Worm (Caenorhabditis elegans): ENCODE measurements around the gene C17B7.14.
"Not testable (repeated sequence)": the region's sequence is repeated elsewhere in the genome, so short reads cannot be mapped to it uniquely, and the experiment has no call there.

The C17B7.14 gene

DNA sequence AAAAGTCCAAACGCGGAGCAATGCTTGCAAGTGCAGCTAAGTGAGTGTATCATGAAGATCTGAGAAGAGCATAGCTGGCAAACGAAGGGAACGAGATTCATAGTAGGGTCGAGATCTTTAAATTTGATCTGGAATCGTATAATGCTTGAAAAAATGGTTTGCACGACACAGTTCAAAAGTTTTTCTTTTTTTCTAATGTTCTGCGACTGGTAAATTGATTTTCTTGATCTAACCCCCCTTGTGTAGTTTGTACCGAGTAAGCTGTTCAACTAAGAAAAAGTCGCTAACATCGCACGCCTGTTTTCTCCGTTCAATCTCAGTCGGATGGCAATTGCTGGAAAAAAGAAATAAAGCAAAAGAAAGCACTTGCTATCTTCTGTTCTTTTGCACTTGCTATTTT is at the start of gene C17B7.14:
Gene C17B7.14, minus strand, starts transcription at position 101 of the 400 bp plus-strand sequence.
- TF ChIP-seq tab-1 (GFP tag; IDR thresholded peaks at IDR 0.05) (no peak), ref-1 (GFP tag; conservative IDR thresholded peaks at IDR 0.05) (no peak), ztf-29 (GFP tag; IDR thresholded peaks at IDR 0.05) (no peak), T22C8.4 (GFP tag; IDR thresholded peaks at IDR 0.05) (no peak), flt-1 (GFP tag; IDR thresholded peaks at IDR 0.05) (no peak), med-1 (GFP tag; optimal IDR thresholded peaks at IDR 0.05; ENCODE audit: insufficient read depth) (no peak), cog-1 (tag; optimal IDR thresholded peaks at IDR 0.05) (no peak), ztf-23 (GFP tag; IDR thresholded peaks at IDR 0.05) (no peak), klf-2 (GFP tag; conservative IDR thresholded peaks at IDR 0.05) (no peak)

DNA sequence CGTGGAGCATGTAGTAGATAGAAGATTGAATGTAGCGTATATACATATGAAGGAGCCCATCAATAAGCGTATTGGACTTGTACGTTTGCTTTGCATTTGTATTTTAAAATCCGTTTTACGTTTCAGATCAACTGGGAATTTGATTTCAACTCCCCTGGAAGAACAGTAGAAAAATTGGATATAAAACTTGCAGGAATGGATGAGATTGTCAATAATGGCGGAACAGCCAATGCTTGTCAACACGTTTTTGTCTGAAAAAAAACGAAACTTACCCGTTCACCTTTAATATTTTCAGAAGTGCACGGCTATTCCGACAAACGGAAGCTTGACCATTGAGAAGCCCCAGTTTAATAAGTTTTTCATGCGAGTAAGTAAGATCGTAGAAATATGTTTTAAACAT is 47.4 kb upstream of the C17B7.14 start, which contains the start of gene C04E12.2:
Gene C04E12.2, plus strand, starts transcription at position 301 of the 400 bp plus-strand sequence.
- not testable (repeated sequence) for TF ChIP-seq cog-1 (tag; optimal IDR thresholded peaks at IDR 0.05); ztf-23 (GFP tag; IDR thresholded peaks at IDR 0.05); ztf-29 (GFP tag; IDR thresholded peaks at IDR 0.05)

DNA sequence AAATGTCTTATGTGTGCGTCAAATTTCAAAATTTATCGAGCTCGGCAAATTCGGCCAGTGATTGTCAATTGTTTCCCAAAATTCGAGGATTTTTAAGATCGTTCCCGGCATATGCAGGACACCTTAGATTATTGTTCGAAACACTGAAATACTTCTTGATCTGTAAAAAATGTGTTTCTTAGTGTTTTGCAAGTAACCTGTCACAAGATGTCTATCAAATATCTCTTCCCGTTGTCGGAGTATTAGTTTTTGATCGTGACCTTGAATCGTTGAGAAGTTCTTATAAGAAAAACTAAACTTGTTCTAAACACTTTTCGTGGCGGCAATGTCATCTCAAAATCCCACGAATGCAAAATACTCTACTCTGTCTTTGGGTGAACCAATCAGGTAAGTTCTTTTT is 42.1 kb upstream of the C17B7.14 start, which contains the start of gene C04E12.4:
Gene C04E12.4, plus strand, starts transcription at position 301 of the 400 bp plus-strand sequence.
- TF ChIP-seq tab-1 (GFP tag; IDR thresholded peaks at IDR 0.05) (no peak), cog-1 (tag; optimal IDR thresholded peaks at IDR 0.05) (no peak), ztf-29 (GFP tag; IDR thresholded peaks at IDR 0.05) (no peak), med-1 (GFP tag; optimal IDR thresholded peaks at IDR 0.05; ENCODE audit: insufficient read depth) (no peak), klf-2 (GFP tag; conservative IDR thresholded peaks at IDR 0.05) (no peak), ztf-23 (GFP tag; IDR thresholded peaks at IDR 0.05) (no peak), T22C8.4 (GFP tag; IDR thresholded peaks at IDR 0.05) (no peak)

DNA sequence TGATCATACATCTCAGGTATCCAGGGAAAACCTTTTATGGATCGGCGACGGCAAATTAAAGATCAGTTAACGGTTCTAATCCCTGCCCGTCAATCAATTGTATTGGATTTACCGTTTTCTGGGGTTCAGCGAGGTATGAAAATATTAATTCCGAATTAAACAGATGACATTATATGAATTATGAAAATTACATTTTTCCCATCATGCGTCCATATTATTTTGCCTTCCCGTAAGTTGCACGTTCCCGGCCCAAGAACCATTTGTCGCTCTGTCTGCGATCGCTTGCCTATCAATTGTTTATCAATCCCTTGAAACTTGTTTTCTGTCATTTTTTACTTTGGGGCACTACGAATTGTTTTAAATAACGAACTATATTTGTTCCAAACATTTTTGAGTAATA is 41.3 kb upstream of the C17B7.14 start:
- TF ChIP-seq flt-1 (GFP tag; IDR thresholded peaks at IDR 0.05) (no peak), T22C8.4 (GFP tag; IDR thresholded peaks at IDR 0.05) (no peak), klf-2 (GFP tag; conservative IDR thresholded peaks at IDR 0.05) (no peak), med-1 (GFP tag; optimal IDR thresholded peaks at IDR 0.05; ENCODE audit: insufficient read depth) (no peak), tab-1 (GFP tag; IDR thresholded peaks at IDR 0.05) (no peak), ztf-29 (GFP tag; IDR thresholded peaks at IDR 0.05) (no peak), ztf-23 (GFP tag; IDR thresholded peaks at IDR 0.05) (no peak), cog-1 (tag; optimal IDR thresholded peaks at IDR 0.05) (no peak), ref-1 (GFP tag; conservative IDR thresholded peaks at IDR 0.05) (no peak)

DNA sequence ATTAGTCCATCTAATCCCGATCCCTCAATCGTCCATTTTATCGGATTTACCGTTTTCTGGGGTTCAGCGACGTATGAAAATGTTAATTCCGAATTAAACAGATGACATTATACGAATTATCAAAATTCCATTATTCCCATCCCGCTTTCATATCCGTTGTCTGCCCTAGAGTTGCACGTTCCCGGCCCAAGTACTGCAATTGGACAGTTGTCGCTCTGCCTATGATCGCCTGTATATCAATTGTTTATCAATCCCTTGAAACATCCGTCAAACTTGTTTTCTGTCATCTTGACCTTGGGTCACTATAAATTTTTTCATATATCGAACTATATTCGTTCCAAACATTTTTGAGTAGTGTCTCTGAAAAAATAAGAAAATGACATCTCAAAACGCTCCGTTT is 37.9 kb upstream of the C17B7.14 start, which contains the start of gene C04E12.5:
Gene C04E12.5, plus strand, starts transcription at position 301 of the 400 bp plus-strand sequence.
- TF ChIP-seq cog-1 (tag; optimal IDR thresholded peaks at IDR 0.05) = no peak
- no peak for TF ChIP-seq ztf-23 (GFP tag; IDR thresholded peaks at IDR 0.05)
- TF ChIP-seq ref-1 (GFP tag; conservative IDR thresholded peaks at IDR 0.05) = no peak
- no peak for TF ChIP-seq med-1 (GFP tag; optimal IDR thresholded peaks at IDR 0.05; ENCODE audit: insufficient read depth)
- TF ChIP-seq klf-2 (GFP tag; conservative IDR thresholded peaks at IDR 0.05) = no peak
- no peak for TF ChIP-seq ztf-29 (GFP tag; IDR thresholded peaks at IDR 0.05)
- TF ChIP-seq flt-1 (GFP tag; IDR thresholded peaks at IDR 0.05) = no peak
- no peak for TF ChIP-seq tab-1 (GFP tag; IDR thresholded peaks at IDR 0.05)

DNA sequence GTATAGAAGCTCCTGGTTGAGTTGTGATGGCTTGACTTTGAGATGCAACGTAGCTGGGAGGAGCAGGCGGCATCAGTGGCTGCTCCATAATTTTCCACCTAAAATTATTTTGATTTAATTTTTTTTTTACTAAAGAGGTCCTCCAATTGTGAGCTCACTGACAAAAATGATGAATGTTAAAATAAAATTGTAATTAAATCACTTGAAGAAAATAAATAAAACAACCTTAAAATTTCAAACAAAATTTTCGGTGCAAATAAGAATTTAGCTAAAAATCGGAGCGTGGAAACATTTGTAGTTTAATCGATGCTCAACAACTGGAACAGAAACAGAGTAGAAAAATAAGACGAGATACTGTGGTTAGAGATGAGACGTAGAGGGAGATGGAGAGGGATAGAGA is 36.8 kb upstream of the C17B7.14 start, which contains the start of gene scrm-3:
Gene scrm-3, minus strand, starts transcription at position 101 of the 400 bp plus-strand sequence.
- no peak for TF ChIP-seq klf-2 (GFP tag; conservative IDR thresholded peaks at IDR 0.05)
- no peak for TF ChIP-seq ztf-23 (GFP tag; IDR thresholded peaks at IDR 0.05)
- no peak for TF ChIP-seq ztf-29 (GFP tag; IDR thresholded peaks at IDR 0.05)
- no peak for TF ChIP-seq cog-1 (tag; optimal IDR thresholded peaks at IDR 0.05)
- no peak for TF ChIP-seq ref-1 (GFP tag; conservative IDR thresholded peaks at IDR 0.05)
- no peak for TF ChIP-seq flt-1 (GFP tag; IDR thresholded peaks at IDR 0.05)
- TF ChIP-seq med-1 (GFP tag; optimal IDR thresholded peaks at IDR 0.05; ENCODE audit: insufficient read depth) = no peak
- no peak for TF ChIP-seq T22C8.4 (GFP tag; IDR thresholded peaks at IDR 0.05)
- TF ChIP-seq tab-1 (GFP tag; IDR thresholded peaks at IDR 0.05) = no peak

DNA sequence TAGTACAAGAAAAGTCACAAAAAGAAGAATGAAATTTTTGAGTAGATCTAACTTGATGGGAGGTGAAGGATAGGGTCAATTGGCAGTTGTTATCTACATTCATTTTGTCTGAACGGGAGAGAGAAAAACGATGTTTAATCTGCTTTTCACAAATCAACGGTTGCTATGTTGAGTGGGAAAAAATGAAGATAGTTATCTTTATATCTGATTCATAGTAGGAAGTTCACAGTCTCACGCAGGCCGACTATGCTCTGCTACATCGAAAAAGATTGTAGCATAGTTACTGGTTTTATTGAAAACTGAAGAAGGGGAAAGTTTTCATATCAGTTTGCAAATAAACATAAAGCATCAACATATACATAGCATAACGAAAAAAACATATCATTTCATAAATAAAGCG is 35.2 kb upstream of the C17B7.14 start:
- TF ChIP-seq ztf-23 (GFP tag; IDR thresholded peaks at IDR 0.05) = no peak
- no peak for TF ChIP-seq T22C8.4 (GFP tag; IDR thresholded peaks at IDR 0.05)
- TF ChIP-seq ref-1 (GFP tag; conservative IDR thresholded peaks at IDR 0.05) = no peak
- no peak for TF ChIP-seq klf-2 (GFP tag; conservative IDR thresholded peaks at IDR 0.05)
- no peak for TF ChIP-seq med-1 (GFP tag; optimal IDR thresholded peaks at IDR 0.05; ENCODE audit: insufficient read depth)
- no peak for TF ChIP-seq cog-1 (tag; optimal IDR thresholded peaks at IDR 0.05)
- no peak for TF ChIP-seq flt-1 (GFP tag; IDR thresholded peaks at IDR 0.05)
- no peak for TF ChIP-seq tab-1 (GFP tag; IDR thresholded peaks at IDR 0.05)
- TF ChIP-seq ztf-29 (GFP tag; IDR thresholded peaks at IDR 0.05) = no peak

DNA sequence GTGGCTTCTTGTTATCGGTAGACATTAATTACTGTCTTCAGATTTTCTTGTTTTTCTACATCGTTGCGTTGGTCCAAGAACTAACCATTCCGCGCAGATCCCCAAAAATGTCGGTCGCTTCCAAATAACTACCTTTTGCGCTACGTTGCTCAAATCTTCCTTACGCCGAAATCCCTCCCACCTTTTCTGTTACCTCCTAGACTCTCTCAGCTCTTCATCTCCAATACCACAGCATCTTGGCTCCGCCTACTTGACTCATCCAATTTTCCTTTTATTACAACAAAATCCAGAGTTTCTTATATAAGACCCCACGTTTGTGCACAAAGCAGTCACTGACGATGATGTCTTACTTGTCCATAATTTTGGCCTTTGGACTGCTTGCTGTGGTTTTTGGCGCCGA is 32.6 kb upstream of the C17B7.14 start, which contains the start of gene C17B7.12:
Gene C17B7.12, plus strand, starts transcription at position 301 of the 400 bp plus-strand sequence.
- TF ChIP-seq T22C8.4 (GFP tag; IDR thresholded peaks at IDR 0.05) = no peak

DNA sequence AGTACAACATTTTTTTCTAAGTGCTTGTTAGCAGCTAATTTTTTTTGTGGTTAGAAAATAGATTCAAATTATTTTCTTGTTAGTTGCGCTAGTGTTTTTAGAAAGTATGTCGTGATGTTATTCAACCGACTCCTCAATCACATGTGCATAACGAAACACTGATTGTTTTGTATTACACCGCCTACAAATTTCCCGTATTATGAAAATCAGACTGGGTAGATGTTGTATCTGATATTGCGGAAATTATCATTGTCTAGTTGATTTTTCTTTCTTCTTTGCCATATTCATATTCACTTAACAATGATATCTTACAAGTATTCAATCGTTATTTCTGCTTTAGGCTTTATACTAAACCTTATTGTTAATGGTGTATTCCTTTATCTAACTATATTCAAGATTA is 30.9 kb upstream of the C17B7.14 start, which contains the start of gene str-63:
Gene str-63, plus strand, starts transcription at position 301 of the 400 bp plus-strand sequence.
- TF ChIP-seq cog-1 (tag; optimal IDR thresholded peaks at IDR 0.05) = no peak
- no peak for TF ChIP-seq ref-1 (GFP tag; conservative IDR thresholded peaks at IDR 0.05)
- no peak for TF ChIP-seq ztf-29 (GFP tag; IDR thresholded peaks at IDR 0.05)
- no peak for TF ChIP-seq T22C8.4 (GFP tag; IDR thresholded peaks at IDR 0.05)
- no peak for TF ChIP-seq med-1 (GFP tag; optimal IDR thresholded peaks at IDR 0.05; ENCODE audit: insufficient read depth)
- no peak for TF ChIP-seq ztf-23 (GFP tag; IDR thresholded peaks at IDR 0.05)
- TF ChIP-seq flt-1 (GFP tag; IDR thresholded peaks at IDR 0.05) = no peak
- TF ChIP-seq tab-1 (GFP tag; IDR thresholded peaks at IDR 0.05) = no peak
- no peak for TF ChIP-seq klf-2 (GFP tag; conservative IDR thresholded peaks at IDR 0.05)

DNA sequence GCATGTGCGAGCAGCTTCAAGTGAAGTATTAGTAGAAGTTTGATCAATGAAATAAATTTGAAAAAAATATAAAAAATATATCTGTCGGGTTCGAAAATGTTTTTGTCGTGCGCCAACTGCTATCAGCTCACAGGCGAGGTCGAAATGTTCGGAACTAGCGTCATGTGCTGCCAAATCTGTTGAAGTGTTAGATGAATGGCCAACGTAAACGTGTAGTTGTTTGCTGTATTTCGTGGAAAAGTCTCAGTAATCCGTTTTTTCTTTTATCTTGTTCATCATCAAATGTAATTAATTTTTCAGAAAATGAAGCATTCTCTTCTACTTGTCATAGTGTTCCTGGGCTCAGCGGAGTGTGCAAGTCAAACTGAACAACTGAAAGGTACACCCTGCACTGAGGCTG is 29.5 kb upstream of the C17B7.14 start, which contains the start of gene C17B7.15:
Gene C17B7.15, plus strand, starts transcription at position 301 of the 400 bp plus-strand sequence.
- no peak for TF ChIP-seq ref-1 (GFP tag; conservative IDR thresholded peaks at IDR 0.05)
- TF ChIP-seq klf-2 (GFP tag; conservative IDR thresholded peaks at IDR 0.05) = no peak
- no peak for TF ChIP-seq ztf-29 (GFP tag; IDR thresholded peaks at IDR 0.05)
- no peak for TF ChIP-seq med-1 (GFP tag; optimal IDR thresholded peaks at IDR 0.05; ENCODE audit: insufficient read depth)
- TF ChIP-seq T22C8.4 (GFP tag; IDR thresholded peaks at IDR 0.05) = no peak
- no peak for TF ChIP-seq cog-1 (tag; optimal IDR thresholded peaks at IDR 0.05)

Measured in whole organism, midembryonic.